Worm (Caenorhabditis elegans): ENCODE measurements around the gene R05G9.5.

Gene R05G9.5

ce11 chrII:6499067-6499466 lies 994 bp downstream of the R05G9.5 start, which contains the start of gene twk-49:
TSS of gene twk-49 (minus strand) at chrII:6499167.
- TF ChIP-seq flt-1 (GFP tag; IDR thresholded peaks at IDR 0.05) (no peak), med-1 (GFP tag; optimal IDR thresholded peaks at IDR 0.05; ENCODE audit: insufficient read depth) (no peak), ztf-29 (GFP tag; IDR thresholded peaks at IDR 0.05) (no peak), ref-1 (GFP tag; conservative IDR thresholded peaks at IDR 0.05) (no peak), ztf-23 (GFP tag; IDR thresholded peaks at IDR 0.05) (no peak), cog-1 (tag; optimal IDR thresholded peaks at IDR 0.05) (no peak), klf-2 (GFP tag; conservative IDR thresholded peaks at IDR 0.05) (no peak), T22C8.4 (GFP tag; IDR thresholded peaks at IDR 0.05) (no peak), tab-1 (GFP tag; IDR thresholded peaks at IDR 0.05) (no peak)

ce11 chrII:6498609-6499008 lies 1.5 kb downstream of the R05G9.5 start:
- TF ChIP-seq T22C8.4 (GFP tag; IDR thresholded peaks at IDR 0.05): no peak
- no peak for TF ChIP-seq ref-1 (GFP tag; conservative IDR thresholded peaks at IDR 0.05)
- no peak for TF ChIP-seq flt-1 (GFP tag; IDR thresholded peaks at IDR 0.05)
- TF ChIP-seq ztf-29 (GFP tag; IDR thresholded peaks at IDR 0.05): no peak
- TF ChIP-seq tab-1 (GFP tag; IDR thresholded peaks at IDR 0.05): no peak
- no peak for TF ChIP-seq cog-1 (tag; optimal IDR thresholded peaks at IDR 0.05)
- no peak for TF ChIP-seq ztf-23 (GFP tag; IDR thresholded peaks at IDR 0.05)
- no peak for TF ChIP-seq klf-2 (GFP tag; conservative IDR thresholded peaks at IDR 0.05)
- TF ChIP-seq med-1 (GFP tag; optimal IDR thresholded peaks at IDR 0.05; ENCODE audit: insufficient read depth): no peak

- no peak for TF ChIP-seq tab-1 (GFP tag; IDR thresholded peaks at IDR 0.05)
- no peak for TF ChIP-seq klf-2 (GFP tag; conservative IDR thresholded peaks at IDR 0.05)
- no peak for TF ChIP-seq cog-1 (tag; optimal IDR thresholded peaks at IDR 0.05)
- TF ChIP-seq ref-1 (GFP tag; conservative IDR thresholded peaks at IDR 0.05): no peak
- TF ChIP-seq ztf-23 (GFP tag; IDR thresholded peaks at IDR 0.05): no peak
Observed at ce11 chrII:6497137-6497536, 2.9 kb downstream of the R05G9.5 start.

ce11 chrII:6496496-6496895 lies 3.6 kb downstream of the R05G9.5 start:
- TF ChIP-seq flt-1 (GFP tag; IDR thresholded peaks at IDR 0.05) (no peak), ztf-29 (GFP tag; IDR thresholded peaks at IDR 0.05) (no peak), ref-1 (GFP tag; conservative IDR thresholded peaks at IDR 0.05) (no peak), cog-1 (tag; optimal IDR thresholded peaks at IDR 0.05) (no peak), med-1 (GFP tag; optimal IDR thresholded peaks at IDR 0.05; ENCODE audit: insufficient read depth) (no peak), tab-1 (GFP tag; IDR thresholded peaks at IDR 0.05) (no peak), ztf-23 (GFP tag; IDR thresholded peaks at IDR 0.05) (no peak), T22C8.4 (GFP tag; IDR thresholded peaks at IDR 0.05) (no peak), klf-2 (GFP tag; conservative IDR thresholded peaks at IDR 0.05) (no peak)

- TF ChIP-seq ztf-29 (GFP tag; IDR thresholded peaks at IDR 0.05) (no peak), T22C8.4 (GFP tag; IDR thresholded peaks at IDR 0.05) (no peak), ref-1 (GFP tag; conservative IDR thresholded peaks at IDR 0.05) (no peak), tab-1 (GFP tag; IDR thresholded peaks at IDR 0.05) (no peak), med-1 (GFP tag; optimal IDR thresholded peaks at IDR 0.05; ENCODE audit: insufficient read depth) (no peak), cog-1 (tag; optimal IDR thresholded peaks at IDR 0.05) (no peak), flt-1 (GFP tag; IDR thresholded peaks at IDR 0.05) (no peak), ztf-23 (GFP tag; IDR thresholded peaks at IDR 0.05) (no peak), klf-2 (GFP tag; conservative IDR thresholded peaks at IDR 0.05) (no peak)
Observed at ce11 chrII:6493709-6494326, 6.2 kb downstream of the R05G9.5 start.

- TF ChIP-seq ztf-29 (GFP tag; IDR thresholded peaks at IDR 0.05) (no peak), med-1 (GFP tag; optimal IDR thresholded peaks at IDR 0.05; ENCODE audit: insufficient read depth) (no peak), ztf-23 (GFP tag; IDR thresholded peaks at IDR 0.05) (no peak), klf-2 (GFP tag; conservative IDR thresholded peaks at IDR 0.05) (no peak), tab-1 (GFP tag; IDR thresholded peaks at IDR 0.05) (no peak), cog-1 (tag; optimal IDR thresholded peaks at IDR 0.05) (no peak), ref-1 (GFP tag; conservative IDR thresholded peaks at IDR 0.05) (no peak), T22C8.4 (GFP tag; IDR thresholded peaks at IDR 0.05) (no peak), flt-1 (GFP tag; IDR thresholded peaks at IDR 0.05) (no peak)
Observed at ce11 chrII:6493139-6493538, 6.9 kb downstream of the R05G9.5 start.

ce11 chrII:6491817-6492452 lies 8.1 kb downstream of the R05G9.5 start, which contains the start of the genes T28D9.11 and T28D9.1:
TSS of gene T28D9.11 (minus strand) at chrII:6491993.
TSS of gene T28D9.1 (plus strand) at chrII:6492402.
- TF ChIP-seq T22C8.4 (GFP tag; IDR thresholded peaks at IDR 0.05) (no peak), flt-1 (GFP tag; IDR thresholded peaks at IDR 0.05) (peak; percentile 64; the same call in 1 of the 2 replicates), cog-1 (tag; optimal IDR thresholded peaks at IDR 0.05) (peak; percentile 29), ztf-23 (GFP tag; IDR thresholded peaks at IDR 0.05) (peak; percentile 64; the same call in 1 of the 2 replicates), klf-2 (GFP tag; conservative IDR thresholded peaks at IDR 0.05) (no peak; the same call in 1 of the 2 replicates), ztf-29 (GFP tag; IDR thresholded peaks at IDR 0.05) (peak; percentile 7; the same call in 1 of the 2 replicates), tab-1 (GFP tag; IDR thresholded peaks at IDR 0.05) (peak; percentile 65; the same call in 1 of the 2 replicates), ref-1 (GFP tag; conservative IDR thresholded peaks at IDR 0.05) (no peak), med-1 (GFP tag; optimal IDR thresholded peaks at IDR 0.05; ENCODE audit: insufficient read depth) (no peak)

- TF ChIP-seq klf-2 (GFP tag; conservative IDR thresholded peaks at IDR 0.05) (no peak), T22C8.4 (GFP tag; IDR thresholded peaks at IDR 0.05) (no peak), flt-1 (GFP tag; IDR thresholded peaks at IDR 0.05) (no peak), ztf-23 (GFP tag; IDR thresholded peaks at IDR 0.05) (no peak), tab-1 (GFP tag; IDR thresholded peaks at IDR 0.05) (no peak), ref-1 (GFP tag; conservative IDR thresholded peaks at IDR 0.05) (no peak), med-1 (GFP tag; optimal IDR thresholded peaks at IDR 0.05; ENCODE audit: insufficient read depth) (no peak), cog-1 (tag; optimal IDR thresholded peaks at IDR 0.05) (no peak), ztf-29 (GFP tag; IDR thresholded peaks at IDR 0.05) (no peak)
Observed at ce11 chrII:6491187-6491586, 8.9 kb downstream of the R05G9.5 start.

- TF ChIP-seq med-1 (GFP tag; optimal IDR thresholded peaks at IDR 0.05; ENCODE audit: insufficient read depth): no peak
- no peak for TF ChIP-seq ref-1 (GFP tag; conservative IDR thresholded peaks at IDR 0.05)
- no peak for TF ChIP-seq klf-2 (GFP tag; conservative IDR thresholded peaks at IDR 0.05)
- TF ChIP-seq ztf-23 (GFP tag; IDR thresholded peaks at IDR 0.05): no peak
- TF ChIP-seq ztf-29 (GFP tag; IDR thresholded peaks at IDR 0.05): no peak
- TF ChIP-seq flt-1 (GFP tag; IDR thresholded peaks at IDR 0.05): no peak
- TF ChIP-seq tab-1 (GFP tag; IDR thresholded peaks at IDR 0.05): no peak
- no peak for TF ChIP-seq cog-1 (tag; optimal IDR thresholded peaks at IDR 0.05)
- TF ChIP-seq T22C8.4 (GFP tag; IDR thresholded peaks at IDR 0.05): no peak
Observed at ce11 chrII:6489711-6490184, 10.3 kb downstream of the R05G9.5 start, which contains the start of the genes snr-3 and rsp-5. TSS of gene snr-3 (minus strand) at chrII:6489761. TSS of gene rsp-5 (plus strand) at chrII:6490165.
